Worm (Caenorhabditis elegans) whole organism, L4 larva: ENCODE data around the gene sdz-23.

Experiments used
- F37D6.2 ChIP-seq: sonication (generic microtip); optimal IDR thresholded peaks from 2 replicates; lab custom pipeline; 2016; ENCODE audit warnings: mild to moderate bottlenecking, missing genetic modification characterization, missing compliant biosample characterization
- Y48G9A.11 ChIP-seq: fragments of 200-800 bp; sonication (Bioruptor generic); IDR thresholded peaks from 2 replicates; pipeline ENCODE4 v1.3.6; 2022; ENCODE audit warnings: missing genetic modification reagents, missing genetic modification characterization, missing compliant biosample characterization
- ama-1 ChIP-seq: fragments of 150-350 bp; optimal IDR thresholded peaks from 2 replicates; lab custom pipeline; 2014; ENCODE audit warnings: inconsistent platforms, mixed read lengths
- daf-16 ChIP-seq, 3 experiments: sonication (generic microtip); optimal IDR thresholded peaks; 2 replicates each; lab custom pipeline; 2016 to 2017; ENCODE audit warnings: missing genetic modification characterization in 3 of 3, missing genetic modification reagents in 3 of 3, mild to moderate bottlenecking in 2 of 3, missing compliant biosample characterization in 2 of 3, missing biosample characterization in 1 of 3, moderate library complexity in 1 of 3
- egl-27 ChIP-seq: sonication (generic microtip); optimal IDR thresholded peaks from 3 replicates; lab custom pipeline; 2017; ENCODE audit warnings: missing biosample characterization, missing genetic modification reagents, missing genetic modification characterization
- fkh-10 ChIP-seq: fragments of 150-350 bp; optimal IDR thresholded peaks from 2 replicates; lab custom pipeline; 2014; ENCODE audit warnings: missing biosample characterization, missing genetic modification reagents, missing genetic modification characterization
- lin-13 ChIP-seq: fragments of 150-350 bp; optimal IDR thresholded peaks from 2 replicates; lab custom pipeline; 2014; ENCODE audit warnings: missing biosample characterization, missing genetic modification reagents, missing genetic modification characterization
- nhr-10 ChIP-seq: fragments of 150-350 bp; optimal IDR thresholded peaks from 2 replicates; lab custom pipeline; 2014; ENCODE audit warnings: missing biosample characterization, missing genetic modification characterization
- nhr-237 ChIP-seq: sonication (generic microtip); optimal IDR thresholded peaks from 2 replicates; lab custom pipeline; 2017; ENCODE audit warnings: missing biosample characterization, missing genetic modification characterization
- snpc-4 ChIP-seq: fragments of 150-350 bp; optimal IDR thresholded peaks from 2 replicates; lab custom pipeline; 2014; ENCODE audit warnings: missing biosample characterization, missing genetic modification characterization
- ztf-11 ChIP-seq: fragments of 150-350 bp; optimal IDR thresholded peaks from 2 replicates; lab custom pipeline; 2014; ENCODE audit warnings: missing biosample characterization, missing genetic modification characterization

ce11 chrV:8055170-8055569 is 44.2 kb upstream of the sdz-23 start:
- TF ChIP-seq lin-13 (GFP tag; lab: Kevin White, UChicago) (no peak), daf-16 (GFP tag; optimal IDR thresholded peaks at IDR 0.05; lab: Kevin White, UChicago) (no peak), daf-16 (tag; optimal IDR thresholded peaks at IDR 0.05; lab: Kevin White, UChicago) (no peak), fkh-10 (GFP tag; lab: Kevin White, UChicago) (no peak), egl-27 (no peak), Y48G9A.11 (GFP tag; lab: Robert Waterston, UW) (no peak), nhr-237 (tag; lab: Kevin White, UChicago) (no peak), nhr-10 (no peak), ztf-11 (tag; lab: Kevin White, UChicago) (no peak), ama-1 (no peak), F37D6.2 (tag; lab: Kevin White, UChicago) (no peak), snpc-4 (tag; lab: Kevin White, UChicago) (no peak)
